Fruit fly (Drosophila melanogaster): ENCODE measurements around the gene CG9008.

CG9008 gene

dm6 chr2L:13805170-13805569 is 25.2 kb upstream of the CG9008 start:
- TF ChIP-seq CG11902 (GFP tag; optimal IDR thresholded peaks at IDR 0.05) (no peak), svp (GFP tag) (peak; percentile 94), CG3032 (tag; optimal IDR thresholded peaks at IDR 0.05) (no peak), CG15336 (GFP tag; IDR thresholded peaks at IDR 0.05) (no peak), acj6 (GFP tag; optimal IDR thresholded peaks at IDR 0.05) (no peak), CG9139 (GFP tag; optimal IDR thresholded peaks at IDR 0.05) (no peak), topi (GFP tag; optimal IDR thresholded peaks at IDR 0.05) (no peak), esn (GFP tag; optimal IDR thresholded peaks at IDR 0.05) (no peak), Eip93F (GFP tag; optimal IDR thresholded peaks at IDR 0.05) (no peak)

dm6 chr2L:13804561-13805067 is 24.6 kb upstream of the CG9008 start:
- TF ChIP-seq eg (GFP tag; IDR thresholded peaks at IDR 0.05) (peak; percentile 42; the same call in 1 of the 3 replicates), CG32006 (GFP tag; optimal IDR thresholded peaks at IDR 0.05) (no peak), CG7368 (GFP tag; optimal IDR thresholded peaks at IDR 0.05) (no peak), ss (GFP tag; optimal IDR thresholded peaks at IDR 0.05) (peak; percentile 44 to 75), CG1621 (tag; optimal IDR thresholded peaks at IDR 0.05) (peak; percentile 71), CG10669 (GFP tag; optimal IDR thresholded peaks at IDR 0.05) (peak; percentile 13), Gug (GFP tag; IDR thresholded peaks at IDR 0.05) (no peak), dsx (GFP tag; optimal IDR thresholded peaks at IDR 0.05; ENCODE audit: poor library complexity, severe bottlenecking) (peak; percentile 20), CG8319 (GFP tag; optimal IDR thresholded peaks at IDR 0.05) (no peak), fd85E (GFP tag; optimal IDR thresholded peaks at IDR 0.05) (no peak), Lpt (GFP tag; optimal IDR thresholded peaks at IDR 0.05) (peak; percentile 7), CG6808 (GFP tag; optimal IDR thresholded peaks at IDR 0.05) (peak; percentile 21), svp (GFP tag) (peak; percentile 80), Eip78C (GFP tag) (peak; percentile 53), Ets96B (tag; optimal IDR thresholded peaks at IDR 0.05) (no peak), CG6276 (GFP tag; optimal IDR thresholded peaks at IDR 0.05) (no peak), Hr39 (GFP tag; optimal IDR thresholded peaks at IDR 0.05) (no peak), vri (GFP tag; optimal IDR thresholded peaks at IDR 0.05) (peak; percentile 6), esn (GFP tag; optimal IDR thresholded peaks at IDR 0.05) (peak; percentile 15), CG9139 (GFP tag; optimal IDR thresholded peaks at IDR 0.05) (peak; percentile 24), achi (GFP tag; optimal IDR thresholded peaks at IDR 0.05) (peak; percentile 13)

- TF ChIP-seq Smox (GFP tag; optimal IDR thresholded peaks at IDR 0.05) (no peak), eg (GFP tag; IDR thresholded peaks at IDR 0.05) (peak; percentile 9; the same call in 1 of the 3 replicates), Gug (GFP tag; IDR thresholded peaks at IDR 0.05) (no peak), CG6792 (GFP tag; optimal IDR thresholded peaks at IDR 0.05) (no peak), Blimp-1 (GFP tag; optimal IDR thresholded peaks at IDR 0.05) (peak; percentile 28), pdm3 (GFP tag; optimal IDR thresholded peaks at IDR 0.05) (no peak), CG8632 (GFP tag; optimal IDR thresholded peaks at IDR 0.05) (no peak), svp (GFP tag) (no peak), lz (GFP tag; optimal IDR thresholded peaks at IDR 0.05) (no peak), fd59A (GFP tag; optimal IDR thresholded peaks at IDR 0.05) (no peak), esn (GFP tag; optimal IDR thresholded peaks at IDR 0.05) (no peak), CG1621 (tag; optimal IDR thresholded peaks at IDR 0.05) (no peak), CG32006 (GFP tag; optimal IDR thresholded peaks at IDR 0.05) (no peak), Ets96B (tag; optimal IDR thresholded peaks at IDR 0.05) (no peak), CG10669 (GFP tag; optimal IDR thresholded peaks at IDR 0.05) (no peak), CG11902 (GFP tag; optimal IDR thresholded peaks at IDR 0.05) (no peak), CG6276 (GFP tag; optimal IDR thresholded peaks at IDR 0.05) (peak; percentile 19), net (GFP tag; optimal IDR thresholded peaks at IDR 0.05) (peak; percentile 0), topi (GFP tag; optimal IDR thresholded peaks at IDR 0.05) (no peak), CG8319 (GFP tag; optimal IDR thresholded peaks at IDR 0.05) (no peak), CG6163 (GFP tag; IDR thresholded peaks at IDR 0.05) (no peak), salr (GFP tag; optimal IDR thresholded peaks at IDR 0.05) (no peak), Ets21C (GFP tag; optimal IDR thresholded peaks at IDR 0.05) (no peak), dsx (GFP tag; optimal IDR thresholded peaks at IDR 0.05; ENCODE audit: poor library complexity, severe bottlenecking) (no peak), Eip75B (GFP tag; optimal IDR thresholded peaks at IDR 0.05) (no peak), acj6 (GFP tag; optimal IDR thresholded peaks at IDR 0.05) (no peak), Eip93F (GFP tag; optimal IDR thresholded peaks at IDR 0.05) (no peak), CG3919 (GFP tag; optimal IDR thresholded peaks at IDR 0.05) (no peak), CG11294 (GFP tag; IDR thresholded peaks at IDR 0.05) (no peak), Met (GFP tag; optimal IDR thresholded peaks at IDR 0.05) (no peak), fkh (GFP tag; optimal IDR thresholded peaks at IDR 0.05) (peak; percentile 28), OdsH (GFP tag; optimal IDR thresholded peaks at IDR 0.05) (no peak), Lpt (GFP tag; optimal IDR thresholded peaks at IDR 0.05) (no peak)
Measured at dm6 chr2L:13803805-13804560, 24.0 kb upstream of the CG9008 start.
